Worm (Caenorhabditis elegans) whole organism, L4 larva: Measurements from ENCODE around the gene F35D11.4.
A peak's percentile ranks its signal among the peaks of the same experiment; 100 is the strongest.

Experiments used
- D1046.2 ChIP-seq: fragments of 200-800 bp; sonication (Bioruptor generic); IDR thresholded peaks from 2 replicates; pipeline ENCODE4 v1.3.6; 2022; ENCODE audit warnings: missing genetic modification characterization, missing compliant biosample characterization
- F26F4.8 ChIP-seq: fragments of 200-800 bp; sonication (Bioruptor generic); conservative IDR thresholded peaks from 2 replicates; pipeline ENCODE4 v1.3.6; 2022; ENCODE audit warnings: missing genetic modification characterization, missing compliant biosample characterization
- aha-1 ChIP-seq: fragments of 150-350 bp; peaks from one replicate; lab custom pipeline; 2014; ENCODE audit warnings: missing biosample characterization, missing genetic modification characterization
- arid-1 ChIP-seq: fragments of 200-800 bp; sonication (Bioruptor generic); conservative IDR thresholded peaks from 2 replicates; pipeline ENCODE4 v1.3.6; 2022; ENCODE audit warnings: missing genetic modification reagents, missing genetic modification characterization, missing compliant biosample characterization
- ceh-20 ChIP-seq: fragments of 200-800 bp; sonication (Bioruptor generic); IDR thresholded peaks from 2 replicates; pipeline ENCODE4 v1.3.6; 2022; ENCODE audit warnings: missing genetic modification reagents, missing genetic modification characterization, missing compliant biosample characterization
- ceh-44 ChIP-seq: fragments of 200-800 bp; sonication (Bioruptor generic); IDR thresholded peaks from 2 replicates; pipeline ENCODE4 v1.3.6; 2022; ENCODE audit warnings: missing genetic modification reagents, missing genetic modification characterization, missing compliant biosample characterization
- ceh-82 ChIP-seq: sonication (generic microtip); optimal IDR thresholded peaks from 2 replicates; lab custom pipeline; 2017; ENCODE audit warnings: missing biosample characterization, missing genetic modification characterization
- daf-12 ChIP-seq: fragments of 150-350 bp; optimal IDR thresholded peaks from 2 replicates; lab custom pipeline; 2014; ENCODE audit warnings: missing biosample characterization, missing genetic modification reagents, missing genetic modification characterization
- daf-16 ChIP-seq, 3 experiments: sonication (generic microtip); optimal IDR thresholded peaks; 2 replicates each; lab custom pipeline; 2016 to 2017; ENCODE audit warnings: missing genetic modification characterization in 3 of 3, missing genetic modification reagents in 3 of 3, mild to moderate bottlenecking in 2 of 3, missing compliant biosample characterization in 2 of 3, missing biosample characterization in 1 of 3, moderate library complexity in 1 of 3
- daf-19 ChIP-seq: fragments of 200-800 bp; sonication (Bioruptor generic); conservative IDR thresholded peaks from 2 replicates; pipeline ENCODE4 v1.3.6; 2022; ENCODE audit warnings: missing genetic modification characterization, missing compliant biosample characterization
- dmd-8 ChIP-seq: fragments of 200-800 bp; sonication (Bioruptor generic); IDR thresholded peaks from 2 replicates; pipeline ENCODE4 v1.3.6; 2022; ENCODE audit warnings: missing genetic modification characterization, missing compliant biosample characterization
- dve-1 ChIP-seq: sonication (generic microtip); optimal IDR thresholded peaks from 2 replicates; lab custom pipeline; 2017; ENCODE audit warnings: antibody characterized with exemption, mild to moderate bottlenecking, missing genetic modification characterization, missing compliant biosample characterization; ENCODE audit not compliant: insufficient read depth
- egl-43 ChIP-seq: fragments of 200-800 bp; sonication (Bioruptor generic); IDR thresholded peaks from 2 replicates; pipeline ENCODE4 v1.3.6; 2022; ENCODE audit warnings: missing genetic modification reagents, missing genetic modification characterization, missing compliant biosample characterization
- gei-8 ChIP-seq: fragments of 200-800 bp; sonication (Bioruptor generic); optimal IDR thresholded peaks from 2 replicates; lab custom pipeline; 2018; ENCODE audit warnings: mild to moderate bottlenecking, missing genetic modification characterization, missing compliant biosample characterization
- hlh-11 ChIP-seq: fragments of 200-800 bp; sonication (Bioruptor generic); optimal IDR thresholded peaks from 2 replicates; lab custom pipeline; 2018; ENCODE audit warnings: mild to moderate bottlenecking, missing genetic modification characterization, missing compliant biosample characterization
- hmg-1.1 ChIP-seq: fragments of 200-800 bp; sonication (Bioruptor generic); IDR thresholded peaks from 2 replicates; pipeline ENCODE4 v1.3.6; 2022; ENCODE audit warnings: missing genetic modification reagents, missing genetic modification characterization, missing compliant biosample characterization
- lim-7 ChIP-seq: fragments of 200-800 bp; sonication (Bioruptor generic); IDR thresholded peaks from 2 replicates; pipeline ENCODE4 v1.3.6; 2022; ENCODE audit warnings: missing genetic modification characterization, missing compliant biosample characterization
- lin-39 ChIP-seq: fragments of 150-350 bp; optimal IDR thresholded peaks from 2 replicates; lab custom pipeline; 2014; ENCODE audit warnings: missing biosample characterization, missing genetic modification reagents, missing genetic modification characterization
- madf-9 ChIP-seq: fragments of 200-800 bp; sonication (Bioruptor generic); conservative IDR thresholded peaks from 2 replicates; pipeline ENCODE4 v1.3.6; 2022; ENCODE audit warnings: missing genetic modification reagents, missing genetic modification characterization, missing compliant biosample characterization
- mes-2 ChIP-seq: sonication (generic microtip); optimal IDR thresholded peaks from 2 replicates; lab custom pipeline; 2016; ENCODE audit warnings: missing genotype, mild to moderate bottlenecking, missing genetic modification characterization, missing compliant biosample characterization; ENCODE audit not compliant: poor library complexity, severe bottlenecking
- mxl-2 ChIP-seq: fragments of 200-800 bp; sonication (Bioruptor generic); conservative IDR thresholded peaks from 2 replicates; pipeline ENCODE4 v1.3.6; 2022; ENCODE audit warnings: missing genetic modification reagents, missing genetic modification characterization, missing compliant biosample characterization
- nhr-111 ChIP-seq: fragments of 200-800 bp; sonication (Bioruptor generic); optimal IDR thresholded peaks from 2 replicates; lab custom pipeline; 2018; ENCODE audit warnings: mild to moderate bottlenecking, missing genetic modification characterization, missing compliant biosample characterization
- nhr-28 ChIP-seq: fragments of 150-350 bp; optimal IDR thresholded peaks from 2 replicates; lab custom pipeline; 2014; ENCODE audit warnings: missing biosample characterization, missing genetic modification characterization
- nhr-48 ChIP-seq: sonication (generic microtip); optimal IDR thresholded peaks from 2 replicates; lab custom pipeline; 2016; ENCODE audit warnings: mild to moderate bottlenecking, missing genetic modification characterization, missing compliant biosample characterization
- pha-4 ChIP-seq, 2 experiments: fragments of 150-350 bp in 1 of 2; fragments of 200-800 bp in 1 of 2; sonication (Bioruptor generic) in 1 of 2; IDR thresholded peaks in 1 of 2; optimal IDR thresholded peaks in 1 of 2; 2 replicates each; pipeline versions ENCODE4 v1.3.6 to Lab custom; 2014 to 2022; ENCODE audit warnings: missing genetic modification characterization in 2 of 2, missing genetic modification reagents in 2 of 2, missing biosample characterization in 1 of 2, missing compliant biosample characterization in 1 of 2
- php-3 ChIP-seq: fragments of 200-800 bp; sonication (Bioruptor generic); IDR thresholded peaks from 2 replicates; pipeline ENCODE4 v1.3.6; 2022; ENCODE audit warnings: missing genetic modification reagents, missing genetic modification characterization, missing compliant biosample characterization
- sdz-12 ChIP-seq: fragments of 200-800 bp; sonication (Bioruptor generic); optimal IDR thresholded peaks from 2 replicates; lab custom pipeline; 2018; ENCODE audit warnings: mild to moderate bottlenecking, missing genetic modification characterization, missing compliant biosample characterization
- snpc-1.2 ChIP-seq: fragments of 200-800 bp; sonication (Bioruptor generic); IDR thresholded peaks from 2 replicates; pipeline ENCODE4 v1.3.6; 2022; ENCODE audit warnings: missing genetic modification reagents, missing genetic modification characterization, missing compliant biosample characterization
- snpc-4 ChIP-seq: fragments of 150-350 bp; optimal IDR thresholded peaks from 2 replicates; lab custom pipeline; 2014; ENCODE audit warnings: missing biosample characterization, missing genetic modification characterization
- tag-97 ChIP-seq: fragments of 200-800 bp; sonication (Bioruptor generic); IDR thresholded peaks from 2 replicates; pipeline ENCODE4 v1.3.6; 2022; ENCODE audit warnings: missing genetic modification characterization, missing compliant biosample characterization
- tra-1 ChIP-seq: fragments of 200-800 bp; sonication (Bioruptor generic); IDR thresholded peaks from 2 replicates; pipeline ENCODE4 v1.3.6; 2022; ENCODE audit warnings: missing genetic modification reagents, missing genetic modification characterization, missing compliant biosample characterization
- unc-62 ChIP-seq, 3 experiments: fragments of 150-350 bp in 1 of 3; sonication (generic microtip); optimal IDR thresholded peaks in 2 of 3; peaks in 1 of 3; 1 replicate in 1 of 3; 2 replicates in 2 of 3; lab custom pipeline; 2014 to 2017; ENCODE audit warnings: missing biosample characterization in 3 of 3, missing genetic modification characterization in 3 of 3, missing genetic modification reagents in 3 of 3, missing genotype in 1 of 3
- vab-7 ChIP-seq: fragments of 200-800 bp; sonication (Bioruptor generic); IDR thresholded peaks from 2 replicates; pipeline ENCODE4 v1.3.6; 2022; ENCODE audit warnings: missing genetic modification reagents, missing genetic modification characterization, missing compliant biosample characterization
- zfp-3 ChIP-seq: fragments of 200-800 bp; sonication (Bioruptor generic); conservative IDR thresholded peaks from 2 replicates; pipeline ENCODE4 v1.3.6; 2022; ENCODE audit warnings: missing genetic modification reagents, missing genetic modification characterization, missing compliant biosample characterization

Gene F35D11.4

ce11 chrII:4603035-4603434 is at the start of gene F35D11.4 (continued):
- TF ChIP-seq gei-8 (GFP tag; lab: Kevin White, UChicago) (no peak), mxl-2 (0 out of 2 replicates have a peak, but pooled peaks have one; percentile 19)

- TF ChIP-seq nhr-48 (no peak), daf-16 (GFP tag; optimal IDR thresholded peaks at IDR 0.05; lab: Kevin White, UChicago) (no peak), daf-16 (tag; optimal IDR thresholded peaks at IDR 0.05; lab: Kevin White, UChicago) (peak; percentile 29), unc-62 (GFP tag; optimal IDR thresholded peaks at IDR 0.05 in 1 of 2; lab: Kevin White, UChicago) (peak in 1 of 2 experiments; percentile 78), unc-62 (tag; optimal IDR thresholded peaks at IDR 0.05; lab: Kevin White, UChicago) (no peak)
Observed at ce11 chrII:4557487-4557886, 45.7 kb upstream of the F35D11.4 start, which contains the start of gene M03A1.3. Gene M03A1.3 (plus strand): TSS chrII:4557787.

ce11 chrII:4560068-4560467 is 43.2 kb upstream of the F35D11.4 start, which contains the start of gene M03A1.8:
Gene M03A1.8 (plus strand): TSS chrII:4560336.
- TF ChIP-seq aha-1 (tag; lab: Kevin White, UChicago) (peak; percentile 64), unc-62 (GFP tag; optimal IDR thresholded peaks at IDR 0.05 in 1 of 2; lab: Kevin White, UChicago) (peak in 1 of 2 experiments; percentile 97), unc-62 (tag; optimal IDR thresholded peaks at IDR 0.05; lab: Kevin White, UChicago) (no peak), hlh-11 (tag; lab: Kevin White, UChicago) (no peak)
- TF ChIP-seq, all 104 proteins: peak for 2

ce11 chrII:4562503-4563000 is 40.7 kb upstream of the F35D11.4 start, which contains the start of gene dao-2:
Gene dao-2 (plus strand): TSS chrII:4562950.
- TF ChIP-seq nhr-28 (tag; lab: Kevin White, UChicago) = peak; percentile 16
- TF ChIP-seq madf-9 (GFP tag; lab: Robert Waterston, UW) = no peak

ce11 chrII:4565205-4565604 is 38.0 kb upstream of the F35D11.4 start:
- TF ChIP-seq lim-7 (GFP tag; lab: Robert Waterston, UW) = peak; percentile 75
- TF ChIP-seq ceh-20 (GFP tag; lab: Robert Waterston, UW) = no peak
- TF ChIP-seq dmd-8 = peak; percentile 80
- TF ChIP-seq D1046.2 = peak; percentile 47; the same call in 1 of the 2 replicates
- TF ChIP-seq snpc-1.2 (GFP tag; lab: Robert Waterston, UW) = 0 out of 2 replicates have a peak, but pooled peaks have one; percentile 9
- TF ChIP-seq zfp-3 = no peak
- peak; percentile 57; the same call in 1 of the 2 replicates for TF ChIP-seq pha-4 (GFP tag; IDR thresholded peaks at IDR 0.05; lab: Robert Waterston, UW)
- TF ChIP-seq pha-4 (tag; optimal IDR thresholded peaks at IDR 0.05; lab: Kevin White, UChicago) = no peak
- TF ChIP-seq daf-19 (GFP tag; lab: Robert Waterston, UW) = 0 out of 2 replicates have a peak, but pooled peaks have one; percentile 39
- no peak for TF ChIP-seq snpc-4 (tag; lab: Kevin White, UChicago)
- no peak for TF ChIP-seq madf-9 (GFP tag; lab: Robert Waterston, UW)
- 0 out of 2 replicates have a peak, but pooled peaks have one; percentile 12 for TF ChIP-seq arid-1 (GFP tag; lab: Robert Waterston, UW)
- peak; percentile 19 for TF ChIP-seq dve-1 (tag; lab: Kevin White, UChicago)
- TF ChIP-seq egl-43 (GFP tag; lab: Robert Waterston, UW) = peak; percentile 58; the same call in 1 of the 2 replicates
- TF ChIP-seq ceh-82 = no peak
- peak; percentile 37; the same call in 1 of the 2 replicates for TF ChIP-seq tra-1
- no peak for TF ChIP-seq tag-97 (GFP tag; lab: Robert Waterston, UW)
- no peak for TF ChIP-seq sdz-12
- peak; percentile 9 for TF ChIP-seq hlh-11 (tag; lab: Kevin White, UChicago)
- TF ChIP-seq nhr-111 (GFP tag; lab: Kevin White, UChicago) = peak; percentile 56
- TF ChIP-seq mes-2 = peak; percentile 6
- TF ChIP-seq hmg-1.1 = 0 out of 2 replicates have a peak, but pooled peaks have one; percentile 12
- TF ChIP-seq F26F4.8 (GFP tag; lab: Robert Waterston, UW) = peak; percentile 65
- no peak for TF ChIP-seq lin-39 (tag; lab: Kevin White, UChicago)
- TF ChIP-seq vab-7 (GFP tag; lab: Robert Waterston, UW) = peak; percentile 45; the same call in 1 of the 2 replicates
- peak in 1 of 2 experiments; percentile 13 for TF ChIP-seq daf-16 (GFP tag; optimal IDR thresholded peaks at IDR 0.05; lab: Kevin White, UChicago)
- peak; percentile 15 for TF ChIP-seq daf-16 (tag; optimal IDR thresholded peaks at IDR 0.05; lab: Kevin White, UChicago)
- TF ChIP-seq ceh-44 (GFP tag; lab: Robert Waterston, UW) = peak; percentile 38; the same call in 1 of the 2 replicates
- TF ChIP-seq php-3 (GFP tag; lab: Robert Waterston, UW) = 0 out of 2 replicates have a peak, but pooled peaks have one; percentile 9
- TF ChIP-seq daf-12 (tag; lab: Kevin White, UChicago) = no peak
- TF ChIP-seq, all 104 proteins: peak for 19
